Worm (Caenorhabditis elegans) whole organism, L4 larva: ENCODE data around the gene C45B2.3.
A peak's percentile ranks its signal among the peaks of the same experiment; 100 is the strongest.

Source experiments
- R02D3.7 ChIP-seq: fragments of 150-350 bp; sonication (generic microtip); optimal IDR thresholded peaks from 3 replicates; lab custom pipeline; 2014; ENCODE audit warnings: missing biosample characterization, missing genetic modification characterization
- T20F7.1 ChIP-seq: fragments of 200-800 bp; sonication (Bioruptor generic); optimal IDR thresholded peaks from 2 replicates; lab custom pipeline; 2018; ENCODE audit warnings: mild to moderate bottlenecking, missing genetic modification characterization, missing compliant biosample characterization
- T26A8.4 ChIP-seq: fragments of 200-800 bp; sonication (Bioruptor generic); IDR thresholded peaks from 2 replicates; pipeline ENCODE4 v1.3.6; 2022; ENCODE audit warnings: missing genetic modification characterization, missing compliant biosample characterization
- Y48G9A.11 ChIP-seq: fragments of 200-800 bp; sonication (Bioruptor generic); IDR thresholded peaks from 2 replicates; pipeline ENCODE4 v1.3.6; 2022; ENCODE audit warnings: missing genetic modification reagents, missing genetic modification characterization, missing compliant biosample characterization
- ZK337.2 ChIP-seq: fragments of 200-800 bp; sonication (Bioruptor generic); IDR thresholded peaks from 2 replicates; pipeline ENCODE4 v1.3.6; 2022; ENCODE audit warnings: missing genetic modification reagents, missing genetic modification characterization, missing compliant biosample characterization
- ZK546.5 ChIP-seq, 2 experiments: sonication (generic microtip); optimal IDR thresholded peaks; 2 replicates each; lab custom pipeline; 2017; ENCODE audit warnings: missing biosample characterization in 2 of 2, missing genetic modification characterization in 2 of 2
- aha-1 ChIP-seq: fragments of 150-350 bp; peaks from one replicate; lab custom pipeline; 2014; ENCODE audit warnings: missing biosample characterization, missing genetic modification characterization
- ama-1 ChIP-seq: fragments of 150-350 bp; optimal IDR thresholded peaks from 2 replicates; lab custom pipeline; 2014; ENCODE audit warnings: inconsistent platforms, mixed read lengths
- arid-1 ChIP-seq: fragments of 200-800 bp; sonication (Bioruptor generic); conservative IDR thresholded peaks from 2 replicates; pipeline ENCODE4 v1.3.6; 2022; ENCODE audit warnings: missing genetic modification reagents, missing genetic modification characterization, missing compliant biosample characterization
- attf-4 ChIP-seq: sonication (generic microtip); optimal IDR thresholded peaks from 3 replicates; lab custom pipeline; 2017; ENCODE audit warnings: missing biosample characterization, missing genetic modification characterization
- ceh-20 ChIP-seq: fragments of 200-800 bp; sonication (Bioruptor generic); IDR thresholded peaks from 2 replicates; pipeline ENCODE4 v1.3.6; 2022; ENCODE audit warnings: missing genetic modification reagents, missing genetic modification characterization, missing compliant biosample characterization
- ceh-28 ChIP-seq: fragments of 150-350 bp; optimal IDR thresholded peaks from 2 replicates; lab custom pipeline; 2014; ENCODE audit warnings: missing biosample characterization, missing genetic modification reagents, missing genetic modification characterization
- ces-1 ChIP-seq: fragments of 150-350 bp; sonication (generic microtip); optimal IDR thresholded peaks from 4 replicates; lab custom pipeline; 2014; ENCODE audit warnings: missing biosample characterization, missing genetic modification reagents, missing genetic modification characterization
- ctbp-1 ChIP-seq: fragments of 200-800 bp; sonication (Bioruptor generic); IDR thresholded peaks from 2 replicates; pipeline ENCODE4 v1.3.6; 2022; ENCODE audit warnings: missing genetic modification reagents, missing genetic modification characterization, missing compliant biosample characterization
- daf-16 ChIP-seq, 3 experiments: sonication (generic microtip); optimal IDR thresholded peaks; 2 replicates each; lab custom pipeline; 2016 to 2017; ENCODE audit warnings: missing genetic modification characterization in 3 of 3, missing genetic modification reagents in 3 of 3, mild to moderate bottlenecking in 2 of 3, missing compliant biosample characterization in 2 of 3, missing biosample characterization in 1 of 3, moderate library complexity in 1 of 3
- dmd-9 ChIP-seq: fragments of 200-800 bp; sonication (Bioruptor generic); IDR thresholded peaks from 2 replicates; pipeline ENCODE4 v1.3.6; 2022; ENCODE audit warnings: missing genetic modification reagents, missing genetic modification characterization, missing compliant biosample characterization
- duxl-1 ChIP-seq: sonication (generic microtip); optimal IDR thresholded peaks from 2 replicates; lab custom pipeline; 2016; ENCODE audit warnings: mild to moderate bottlenecking, missing genetic modification characterization, moderate library complexity, missing compliant biosample characterization; ENCODE audit not compliant: poor library complexity
- egl-43 ChIP-seq: fragments of 200-800 bp; sonication (Bioruptor generic); IDR thresholded peaks from 2 replicates; pipeline ENCODE4 v1.3.6; 2022; ENCODE audit warnings: missing genetic modification reagents, missing genetic modification characterization, missing compliant biosample characterization
- fkh-10 ChIP-seq: fragments of 150-350 bp; optimal IDR thresholded peaks from 2 replicates; lab custom pipeline; 2014; ENCODE audit warnings: missing biosample characterization, missing genetic modification reagents, missing genetic modification characterization
- hif-1 ChIP-seq, 2 experiments: sonication (generic microtip); optimal IDR thresholded peaks; 2 replicates each; lab custom pipeline; 2016 to 2017; ENCODE audit warnings: missing compliant biosample characterization in 2 of 2, missing genetic modification characterization in 2 of 2, missing genetic modification reagents in 2 of 2, missing genotype in 2 of 2, mild to moderate bottlenecking in 1 of 2
- hlh-11 ChIP-seq: fragments of 200-800 bp; sonication (Bioruptor generic); optimal IDR thresholded peaks from 2 replicates; lab custom pipeline; 2018; ENCODE audit warnings: mild to moderate bottlenecking, missing genetic modification characterization, missing compliant biosample characterization
- hmg-1.1 ChIP-seq: fragments of 200-800 bp; sonication (Bioruptor generic); IDR thresholded peaks from 2 replicates; pipeline ENCODE4 v1.3.6; 2022; ENCODE audit warnings: missing genetic modification reagents, missing genetic modification characterization, missing compliant biosample characterization
- lin-13 ChIP-seq: fragments of 150-350 bp; optimal IDR thresholded peaks from 2 replicates; lab custom pipeline; 2014; ENCODE audit warnings: missing biosample characterization, missing genetic modification reagents, missing genetic modification characterization
- lin-29 ChIP-seq: fragments of 200-800 bp; sonication (Bioruptor generic); IDR thresholded peaks from 2 replicates; pipeline ENCODE4 v1.3.6; 2022; ENCODE audit warnings: missing genetic modification reagents, missing genetic modification characterization, missing compliant biosample characterization
- lin-39 ChIP-seq: fragments of 150-350 bp; optimal IDR thresholded peaks from 2 replicates; lab custom pipeline; 2014; ENCODE audit warnings: missing biosample characterization, missing genetic modification reagents, missing genetic modification characterization
- lsy-2 ChIP-seq, 2 experiments: fragments of 150-350 bp in 1 of 2; sonication (generic microtip) in 1 of 2; optimal IDR thresholded peaks; 2 replicates each; lab custom pipeline; 2014 to 2017; ENCODE audit warnings: missing biosample characterization in 2 of 2, missing genetic modification characterization in 2 of 2
- madf-9 ChIP-seq: fragments of 200-800 bp; sonication (Bioruptor generic); conservative IDR thresholded peaks from 2 replicates; pipeline ENCODE4 v1.3.6; 2022; ENCODE audit warnings: missing genetic modification reagents, missing genetic modification characterization, missing compliant biosample characterization
- mdl-1 ChIP-seq, 2 experiments: fragments of 150-350 bp in 1 of 2; sonication (generic microtip) in 1 of 2; optimal IDR thresholded peaks; 2 replicates each; lab custom pipeline; 2014 to 2017; ENCODE audit warnings: missing biosample characterization in 2 of 2, missing genetic modification characterization in 2 of 2
- mep-1 ChIP-seq: fragments of 150-350 bp; sonication (generic microtip); optimal IDR thresholded peaks from 3 replicates; lab custom pipeline; 2014; ENCODE audit warnings: missing biosample characterization, missing genetic modification characterization
- mes-2 ChIP-seq: sonication (generic microtip); optimal IDR thresholded peaks from 2 replicates; lab custom pipeline; 2016; ENCODE audit warnings: missing genotype, mild to moderate bottlenecking, missing genetic modification characterization, missing compliant biosample characterization; ENCODE audit not compliant: poor library complexity, severe bottlenecking
- mxl-3 ChIP-seq: fragments of 200-800 bp; sonication (Bioruptor generic); optimal IDR thresholded peaks from 2 replicates; lab custom pipeline; 2018; ENCODE audit warnings: mild to moderate bottlenecking, missing genetic modification characterization, missing compliant biosample characterization
- nhr-102 ChIP-seq: sonication (generic microtip); optimal IDR thresholded peaks from 2 replicates; lab custom pipeline; 2016; ENCODE audit warnings: mild to moderate bottlenecking, missing genetic modification characterization, moderate library complexity, missing compliant biosample characterization
- nhr-237 ChIP-seq: sonication (generic microtip); optimal IDR thresholded peaks from 2 replicates; lab custom pipeline; 2017; ENCODE audit warnings: missing biosample characterization, missing genetic modification characterization
- nhr-25 ChIP-seq: sonication (generic microtip); optimal IDR thresholded peaks from 2 replicates; lab custom pipeline; 2017; ENCODE audit warnings: missing genetic modification characterization, mild to moderate bottlenecking, missing compliant biosample characterization, antibody characterized with exemption, moderate library complexity, borderline replicate concordance; ENCODE audit not compliant: insufficient read depth
- nhr-48 ChIP-seq: sonication (generic microtip); optimal IDR thresholded peaks from 2 replicates; lab custom pipeline; 2016; ENCODE audit warnings: mild to moderate bottlenecking, missing genetic modification characterization, missing compliant biosample characterization
- nhr-6 ChIP-seq: fragments of 150-350 bp; optimal IDR thresholded peaks from 2 replicates; lab custom pipeline; 2014; ENCODE audit warnings: missing biosample characterization, missing genetic modification characterization
- nhr-77 ChIP-seq: fragments of 150-350 bp; optimal IDR thresholded peaks from 2 replicates; lab custom pipeline; 2014; ENCODE audit warnings: missing biosample characterization, missing genetic modification characterization
- php-3 ChIP-seq: fragments of 200-800 bp; sonication (Bioruptor generic); IDR thresholded peaks from 2 replicates; pipeline ENCODE4 v1.3.6; 2022; ENCODE audit warnings: missing genetic modification reagents, missing genetic modification characterization, missing compliant biosample characterization
- pqm-1 ChIP-seq: sonication (generic microtip); optimal IDR thresholded peaks from 2 replicates; lab custom pipeline; 2017; ENCODE audit warnings: missing biosample characterization, missing genetic modification characterization
- rbr-2 ChIP-seq: sonication (generic microtip); optimal IDR thresholded peaks from 2 replicates; lab custom pipeline; 2016; ENCODE audit warnings: missing genotype, missing genetic modification characterization, missing compliant biosample characterization
- saeg-2 ChIP-seq: fragments of 200-800 bp; sonication (Bioruptor generic); IDR thresholded peaks from 2 replicates; pipeline ENCODE4 v1.3.6; 2022; ENCODE audit warnings: missing genetic modification reagents, missing genetic modification characterization, missing compliant biosample characterization
- snpc-4 ChIP-seq: fragments of 150-350 bp; optimal IDR thresholded peaks from 2 replicates; lab custom pipeline; 2014; ENCODE audit warnings: missing biosample characterization, missing genetic modification characterization
- spr-1 ChIP-seq: sonication (generic microtip); optimal IDR thresholded peaks from 2 replicates; lab custom pipeline; 2016; ENCODE audit warnings: mild to moderate bottlenecking, missing genetic modification characterization, missing compliant biosample characterization
- tra-1 ChIP-seq: fragments of 200-800 bp; sonication (Bioruptor generic); IDR thresholded peaks from 2 replicates; pipeline ENCODE4 v1.3.6; 2022; ENCODE audit warnings: missing genetic modification reagents, missing genetic modification characterization, missing compliant biosample characterization
- unc-39 ChIP-seq: sonication (generic microtip); optimal IDR thresholded peaks from 2 replicates; lab custom pipeline; 2017; ENCODE audit warnings: missing biosample characterization, missing genetic modification characterization
- unc-62 ChIP-seq, 3 experiments: fragments of 150-350 bp in 1 of 3; sonication (generic microtip); optimal IDR thresholded peaks in 2 of 3; peaks in 1 of 3; 1 replicate in 1 of 3; 2 replicates in 2 of 3; lab custom pipeline; 2014 to 2017; ENCODE audit warnings: missing biosample characterization in 3 of 3, missing genetic modification characterization in 3 of 3, missing genetic modification reagents in 3 of 3, missing genotype in 1 of 3
- vab-7 ChIP-seq: fragments of 200-800 bp; sonication (Bioruptor generic); IDR thresholded peaks from 2 replicates; pipeline ENCODE4 v1.3.6; 2022; ENCODE audit warnings: missing genetic modification reagents, missing genetic modification characterization, missing compliant biosample characterization
- zag-1 ChIP-seq: fragments of 150-350 bp; optimal IDR thresholded peaks from 2 replicates; lab custom pipeline; 2014; ENCODE audit warnings: missing biosample characterization, missing genetic modification characterization
- ztf-11 ChIP-seq: fragments of 150-350 bp; optimal IDR thresholded peaks from 2 replicates; lab custom pipeline; 2014; ENCODE audit warnings: missing biosample characterization, missing genetic modification characterization
- ztf-7 ChIP-seq: fragments of 150-350 bp; optimal IDR thresholded peaks from 2 replicates; lab custom pipeline; 2014; ENCODE audit warnings: missing biosample characterization, missing genetic modification characterization

Gene C45B2.3

DNA sequence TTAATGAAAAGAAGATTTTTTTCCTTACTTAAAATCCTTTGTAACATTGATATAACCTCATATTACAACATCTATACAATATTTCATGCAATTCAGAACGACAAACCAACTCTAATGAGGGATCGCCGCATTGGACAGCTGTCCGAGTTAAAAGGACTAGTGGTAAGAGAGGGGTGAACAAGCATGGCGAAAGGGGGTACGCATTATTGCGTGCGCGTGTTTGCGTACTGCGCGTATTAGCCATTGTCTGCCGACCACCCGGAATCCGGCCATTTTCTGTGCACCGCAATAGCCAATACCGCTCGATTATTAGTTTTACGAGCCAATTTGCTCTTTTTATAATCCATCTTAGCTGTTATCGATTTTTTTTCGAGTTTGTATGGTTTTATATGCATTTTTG lies 14.8 kb downstream of the C45B2.3 start, which contains the start of gene C15H9.4:
Gene C15H9.4, plus strand, starts transcription at position 93 of the 400 bp plus-strand sequence.
- TF ChIP-seq nhr-77 (tag; lab: Kevin White, UChicago) (no peak), daf-16 (GFP tag; optimal IDR thresholded peaks at IDR 0.05; lab: Kevin White, UChicago) (no peak), daf-16 (tag; optimal IDR thresholded peaks at IDR 0.05; lab: Kevin White, UChicago) (peak; percentile 34), nhr-102 (peak; percentile 4), spr-1 (tag; lab: Kevin White, UChicago) (no peak), mes-2 (peak; percentile 71), ceh-28 (no peak), unc-39 (tag; lab: Kevin White, UChicago) (no peak), php-3 (GFP tag; lab: Robert Waterston, UW) (0 out of 2 replicates have a peak, but pooled peaks have one; percentile 26), lin-29 (no peak), unc-62 (GFP tag; optimal IDR thresholded peaks at IDR 0.05 in 1 of 2; lab: Kevin White, UChicago) (peak in 1 of 2 experiments; percentile 90), unc-62 (tag; optimal IDR thresholded peaks at IDR 0.05; lab: Kevin White, UChicago) (no peak), T20F7.1 (no peak), hlh-11 (tag; lab: Kevin White, UChicago) (peak; percentile 30), vab-7 (no peak), lsy-2 (tag; optimal IDR thresholded peaks at IDR 0.05; lab: Kevin White, UChicago) (peak in 1 of 2 experiments; percentile 65), hmg-1.1 (GFP tag; lab: Robert Waterston, UW) (peak; percentile 73), hif-1 (tag; optimal IDR thresholded peaks at IDR 0.05; lab: Kevin White, UChicago) (peak in 1 of 2 experiments; percentile 31), ces-1 (GFP tag; lab: Kevin White, UChicago) (no peak), egl-43 (GFP tag; lab: Robert Waterston, UW) (0 out of 2 replicates have a peak, but pooled peaks have one; percentile 17), mxl-3 (GFP tag; lab: Kevin White, UChicago) (peak; percentile 27), attf-4 (tag; lab: Kevin White, UChicago) (no peak), ama-1 (no peak), rbr-2 (peak; percentile 8), mep-1 (peak; percentile 68), nhr-6 (tag; lab: Kevin White, UChicago) (peak; percentile 19), mdl-1 (tag; optimal IDR thresholded peaks at IDR 0.05; lab: Kevin White, UChicago) (peak in 1 of 2 experiments; percentile 7), aha-1 (tag; lab: Kevin White, UChicago) (peak; percentile 54), tra-1 (no peak), snpc-4 (tag; lab: Kevin White, UChicago) (no peak), madf-9 (no peak), lin-39 (no peak), Y48G9A.11 (GFP tag; lab: Robert Waterston, UW) (no peak), fkh-10 (GFP tag; lab: Kevin White, UChicago) (no peak), ztf-7 (tag; lab: Kevin White, UChicago) (no peak), nhr-25 (tag; lab: Kevin White, UChicago) (no peak), lin-13 (GFP tag; lab: Kevin White, UChicago) (peak; percentile 27), ceh-20 (GFP tag; lab: Robert Waterston, UW) (no peak), saeg-2 (GFP tag; lab: Robert Waterston, UW) (no peak), ZK546.5 (tag; optimal IDR thresholded peaks at IDR 0.05; lab: Kevin White, UChicago) (no peak), dmd-9 (GFP tag; lab: Robert Waterston, UW) (no peak), R02D3.7 (tag; lab: Kevin White, UChicago) (no peak), duxl-1 (tag; lab: Kevin White, UChicago) (no peak), arid-1 (peak; percentile 25; the same call in 1 of the 2 replicates), ztf-11 (no peak), pqm-1 (tag; lab: Kevin White, UChicago) (no peak), zag-1 (tag; lab: Kevin White, UChicago) (no peak), nhr-48 (no peak), nhr-237 (no peak), T26A8.4 (GFP tag; lab: Robert Waterston, UW) (peak; percentile 21; the same call in 1 of the 2 replicates), ZK337.2 (GFP tag; lab: Robert Waterston, UW) (no peak), ctbp-1 (GFP tag; lab: Robert Waterston, UW) (peak; percentile 56)
